Worm (Caenorhabditis elegans): Measurements from ENCODE around the gene prdx-2.

ce11 chrII:5338301-5338700, 39.7 kb upstream of the prdx-2 start:
- TF ChIP-seq hif-1 (tag; optimal IDR thresholded peaks at IDR 0.05) (no peak), pqm-1 (tag; optimal IDR thresholded peaks at IDR 0.05) (no peak), lsy-2 (tag; optimal IDR thresholded peaks at IDR 0.05) (peak in 1 of 2 experiments; percentile 30), snpc-4 (tag; optimal IDR thresholded peaks at IDR 0.05) (no peak)

Data from whole organism, L4 larva.